Worm (Caenorhabditis elegans) whole organism, L4/young adult: ENCODE measurements around the gene Y58A7A.1.

Experiments
- W03F9.2 ChIP-seq: fragments of 150-350 bp; optimal IDR thresholded peaks from 2 replicates; lab custom pipeline; 2014; ENCODE audit warnings: missing biosample characterization, missing genetic modification characterization
- dao-5 ChIP-seq: sonication (generic microtip); optimal IDR thresholded peaks from 2 replicates; lab custom pipeline; 2016; ENCODE audit warnings: missing genotype, missing genetic modification characterization, moderate library complexity, missing compliant biosample characterization

DNA sequence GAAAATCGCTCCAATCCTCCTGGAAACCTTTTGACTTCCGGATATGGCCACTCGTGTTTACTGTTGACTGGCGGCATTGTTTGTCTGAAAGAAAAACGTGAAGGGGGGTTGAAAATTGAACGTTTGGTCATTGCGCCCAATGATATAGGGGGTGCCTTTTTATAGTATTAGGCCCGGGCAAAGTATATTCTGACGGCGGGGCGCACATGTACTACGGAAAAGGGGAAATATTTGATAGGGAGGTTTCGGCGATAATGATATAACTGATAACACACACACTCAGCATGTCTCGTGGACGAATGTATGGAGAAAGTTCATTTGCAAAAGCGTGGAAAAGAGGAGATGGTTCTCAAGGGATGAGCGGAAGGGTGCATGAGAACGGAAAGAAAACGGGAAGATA is 41.7 kb downstream of the Y58A7A.1 start, which contains the start of gene cpt-4:
- TF ChIP-seq dao-5 (no peak), W03F9.2 (no peak)
